Worm (Caenorhabditis elegans) whole organism, late embryonic: ENCODE data around the gene umps-1.
A peak's percentile ranks its signal among the peaks of the same experiment; 100 is the strongest.

ENCODE experiments used
- F13H6.1 ChIP-seq: sonication (generic microtip); optimal IDR thresholded peaks from 2 replicates; lab custom pipeline; 2016; ENCODE audit warnings: missing genetic modification characterization, missing compliant biosample characterization
- ama-1 ChIP-seq: fragments of 150-350 bp; optimal IDR thresholded peaks from 2 replicates; lab custom pipeline; 2014
- ceh-34 ChIP-seq: sonication (generic microtip); optimal IDR thresholded peaks from 2 replicates; lab custom pipeline; 2016; ENCODE audit warnings: mild to moderate bottlenecking, missing genetic modification characterization, missing compliant biosample characterization
- ceh-6 ChIP-seq: fragments of 200-800 bp; sonication (Bioruptor generic); optimal IDR thresholded peaks from 2 replicates; lab custom pipeline; 2018; ENCODE audit warnings: mild to moderate bottlenecking, missing genetic modification characterization, missing compliant biosample characterization
- pax-1 ChIP-seq: fragments of 150-350 bp; optimal IDR thresholded peaks from 2 replicates; lab custom pipeline; 2014; ENCODE audit warnings: missing biosample characterization, missing genetic modification characterization
- pqm-1 ChIP-seq: sonication (generic microtip); optimal IDR thresholded peaks from 2 replicates; lab custom pipeline; 2016; ENCODE audit warnings: missing genetic modification characterization, missing compliant biosample characterization
- sox-4 ChIP-seq: sonication (generic microtip); optimal IDR thresholded peaks from 2 replicates; lab custom pipeline; 2017; ENCODE audit warnings: mild to moderate bottlenecking, missing genetic modification characterization, inconsistent platforms, missing compliant biosample characterization
- unc-55 ChIP-seq: sonication (generic microtip); optimal IDR thresholded peaks from 2 replicates; lab custom pipeline; 2017; ENCODE audit warnings: missing biosample characterization, missing genetic modification reagents, missing genetic modification characterization

ce11 chrIII:10333961-10334542 lies 23.4 kb downstream of the umps-1 start, which contains the start of the genes jmjd-4 and mev-1:
- TF ChIP-seq sox-4 (no peak), F13H6.1 (tag; lab: Kevin White, UChicago) (no peak), pax-1 (tag; lab: Kevin White, UChicago) (no peak), ama-1 (lab: Kevin White, UChicago) (no peak), unc-55 (GFP tag; lab: Kevin White, UChicago) (no peak), pqm-1 (tag; lab: Kevin White, UChicago) (no peak), ceh-34 (peak; percentile 18), ceh-6 (GFP tag; lab: Kevin White, UChicago) (no peak)
